Worm (Caenorhabditis elegans) whole organism, L2 larva: ENCODE results near the gene nas-1.

Source experiments
- C34F6.9 ChIP-seq: fragments of 150-350 bp; optimal IDR thresholded peaks from 2 replicates; lab custom pipeline; 2014; ENCODE audit warnings: missing biosample characterization, missing genetic modification characterization
- F13H6.1 ChIP-seq: sonication (generic microtip); optimal IDR thresholded peaks from 2 replicates; lab custom pipeline; 2016; ENCODE audit warnings: missing genetic modification characterization, missing compliant biosample characterization
- Y55F3AM.14 ChIP-seq: fragments of 200-800 bp; sonication (Bioruptor generic); optimal IDR thresholded peaks from 2 replicates; lab custom pipeline; 2018; ENCODE audit warnings: mild to moderate bottlenecking, missing genetic modification characterization, missing compliant biosample characterization
- ZK546.5 ChIP-seq: sonication (generic microtip); optimal IDR thresholded peaks from 2 replicates; lab custom pipeline; 2017; ENCODE audit warnings: missing biosample characterization, missing genetic modification characterization
- alr-1 ChIP-seq: fragments of 150-350 bp; optimal IDR thresholded peaks from 2 replicates; lab custom pipeline; 2014; ENCODE audit warnings: missing biosample characterization, missing genetic modification characterization
- aly-2 ChIP-seq: fragments of 150-350 bp; optimal IDR thresholded peaks from 2 replicates; lab custom pipeline; 2014; ENCODE audit warnings: missing biosample characterization, missing genetic modification characterization
- blmp-1 ChIP-seq: sonication (generic microtip); optimal IDR thresholded peaks from 2 replicates; lab custom pipeline; 2017; ENCODE audit warnings: missing genetic modification characterization, mild to moderate bottlenecking, missing compliant biosample characterization, antibody characterized with exemption, moderate library complexity; ENCODE audit not compliant: insufficient read depth
- ceh-16 ChIP-seq: fragments of 150-350 bp; optimal IDR thresholded peaks from 2 replicates; lab custom pipeline; 2014; ENCODE audit warnings: missing biosample characterization, missing genetic modification characterization
- ceh-82 ChIP-seq: fragments of 150-350 bp; optimal IDR thresholded peaks from 2 replicates; lab custom pipeline; 2014; ENCODE audit warnings: missing biosample characterization, missing genetic modification characterization
- crh-2 ChIP-seq: sonication (generic microtip); optimal IDR thresholded peaks from 2 replicates; lab custom pipeline; 2017; ENCODE audit warnings: missing biosample characterization, missing genetic modification characterization
- dmd-4 ChIP-seq: sonication (generic microtip); optimal IDR thresholded peaks from 2 replicates; lab custom pipeline; 2017; ENCODE audit warnings: missing biosample characterization, missing genetic modification characterization
- egl-27 ChIP-seq: sonication (generic microtip); optimal IDR thresholded peaks from 3 replicates; lab custom pipeline; 2017; ENCODE audit warnings: missing biosample characterization, missing genetic modification reagents, missing genetic modification characterization
- elt-1 ChIP-seq: fragments of 150-350 bp; optimal IDR thresholded peaks from 2 replicates; lab custom pipeline; 2014; ENCODE audit warnings: missing biosample characterization, missing genetic modification characterization
- elt-3 ChIP-seq: sonication (generic microtip); optimal IDR thresholded peaks from 2 replicates; lab custom pipeline; 2017; ENCODE audit warnings: missing biosample characterization, missing genetic modification characterization
- fos-1 ChIP-seq: fragments of 150-350 bp; optimal IDR thresholded peaks from 2 replicates; lab custom pipeline; 2014; ENCODE audit warnings: missing biosample characterization, missing genetic modification characterization
- gmeb-1 ChIP-seq: fragments of 150-350 bp; optimal IDR thresholded peaks from 2 replicates; lab custom pipeline; 2014; ENCODE audit warnings: missing biosample characterization, missing genetic modification characterization
- lin-11 ChIP-seq: fragments of 150-350 bp; sonication (generic microtip); optimal IDR thresholded peaks from 2 replicates; lab custom pipeline; 2014; ENCODE audit warnings: missing biosample characterization, missing genetic modification characterization, inconsistent platforms, mixed read lengths
- lin-13 ChIP-seq: fragments of 150-350 bp; optimal IDR thresholded peaks from 2 replicates; lab custom pipeline; 2014; ENCODE audit warnings: missing biosample characterization, missing genetic modification reagents, missing genetic modification characterization
- lin-39 ChIP-seq: fragments of 150-350 bp; optimal IDR thresholded peaks from 2 replicates; lab custom pipeline; 2014; ENCODE audit warnings: missing biosample characterization, missing genetic modification reagents, missing genetic modification characterization
- lsy-2 ChIP-seq, 2 experiments: fragments of 150-350 bp in 1 of 2; sonication (generic microtip) in 1 of 2; optimal IDR thresholded peaks; 2 replicates each; lab custom pipeline; 2014 to 2017; ENCODE audit warnings: missing biosample characterization in 2 of 2, missing genetic modification characterization in 2 of 2
- mab-5 ChIP-seq: fragments of 150-350 bp; optimal IDR thresholded peaks from 2 replicates; lab custom pipeline; 2014; ENCODE audit warnings: missing biosample characterization, missing genetic modification characterization
- mbf-1 ChIP-seq: sonication (generic microtip); optimal IDR thresholded peaks from 2 replicates; lab custom pipeline; 2017; ENCODE audit warnings: missing biosample characterization, missing genetic modification characterization
- mdl-1 ChIP-seq, 2 experiments: fragments of 150-350 bp in 1 of 2; sonication (generic microtip) in 1 of 2; optimal IDR thresholded peaks; 2 replicates each; lab custom pipeline; 2017; ENCODE audit warnings: missing biosample characterization in 2 of 2, missing genetic modification characterization in 2 of 2
- nhr-10 ChIP-seq: sonication (generic microtip); optimal IDR thresholded peaks from 2 replicates; lab custom pipeline; 2017; ENCODE audit warnings: missing biosample characterization, missing genetic modification characterization
- nhr-11 ChIP-seq: fragments of 150-350 bp; optimal IDR thresholded peaks from 2 replicates; lab custom pipeline; 2014; ENCODE audit warnings: missing biosample characterization, missing genetic modification characterization
- nhr-12 ChIP-seq: fragments of 150-350 bp; optimal IDR thresholded peaks from 2 replicates; lab custom pipeline; 2014; ENCODE audit warnings: missing biosample characterization, missing genetic modification characterization
- nhr-129 ChIP-seq: fragments of 150-350 bp; optimal IDR thresholded peaks from 2 replicates; lab custom pipeline; 2014; ENCODE audit warnings: missing biosample characterization, missing genetic modification characterization
- nhr-21 ChIP-seq: fragments of 150-350 bp; optimal IDR thresholded peaks from 2 replicates; lab custom pipeline; 2014; ENCODE audit warnings: missing biosample characterization, missing genetic modification characterization
- nhr-23 ChIP-seq: fragments of 150-350 bp; optimal IDR thresholded peaks from 2 replicates; lab custom pipeline; 2014; ENCODE audit warnings: missing biosample characterization, missing genetic modification reagents, missing genetic modification characterization
- nhr-237 ChIP-seq: fragments of 150-350 bp; optimal IDR thresholded peaks from 2 replicates; lab custom pipeline; 2014; ENCODE audit warnings: missing biosample characterization, missing genetic modification characterization
- nhr-25 ChIP-seq: fragments of 150-350 bp; sonication (generic microtip); optimal IDR thresholded peaks from 3 replicates; lab custom pipeline; 2014; ENCODE audit warnings: missing biosample characterization, missing genetic modification characterization
- nhr-6 ChIP-seq: fragments of 150-350 bp; optimal IDR thresholded peaks from 2 replicates; lab custom pipeline; 2014; ENCODE audit warnings: missing biosample characterization, missing genetic modification characterization
- nhr-77 ChIP-seq: fragments of 150-350 bp; optimal IDR thresholded peaks from 2 replicates; lab custom pipeline; 2014; ENCODE audit warnings: missing biosample characterization, missing genetic modification characterization
- peb-1 ChIP-seq: fragments of 150-350 bp; optimal IDR thresholded peaks from 2 replicates; lab custom pipeline; 2014; ENCODE audit warnings: missing biosample characterization, missing genetic modification characterization
- sem-4 ChIP-seq: fragments of 150-350 bp; optimal IDR thresholded peaks from 2 replicates; lab custom pipeline; 2014; ENCODE audit warnings: missing biosample characterization, missing genetic modification reagents, missing genetic modification characterization
- skn-1 ChIP-seq: sonication (generic microtip); optimal IDR thresholded peaks from 2 replicates; lab custom pipeline; 2017; ENCODE audit warnings: missing biosample characterization, missing genetic modification characterization
- sma-3 ChIP-seq: sonication (generic microtip); optimal IDR thresholded peaks from 2 replicates; lab custom pipeline; 2016; ENCODE audit warnings: missing genetic modification reagents, missing genetic modification characterization, missing compliant biosample characterization
- sma-9 ChIP-seq, 2 experiments: fragments of 150-350 bp in 1 of 2; sonication (generic microtip) in 1 of 2; optimal IDR thresholded peaks; 2 replicates each; lab custom pipeline; 2014 to 2016; ENCODE audit warnings: missing genetic modification characterization in 2 of 2, mild to moderate bottlenecking in 1 of 2, missing biosample characterization in 1 of 2, missing compliant biosample characterization in 1 of 2, missing genetic modification reagents in 1 of 2, moderate library complexity in 1 of 2
- snpc-4 ChIP-seq: fragments of 150-350 bp; optimal IDR thresholded peaks from 2 replicates; lab custom pipeline; 2014; ENCODE audit warnings: missing biosample characterization, missing genetic modification characterization
- unc-39 ChIP-seq: fragments of 150-350 bp; optimal IDR thresholded peaks from 2 replicates; lab custom pipeline; 2014; ENCODE audit warnings: missing biosample characterization, missing genetic modification characterization
- unc-55 ChIP-seq: fragments of 150-350 bp; sonication (generic microtip); optimal IDR thresholded peaks from 3 replicates; lab custom pipeline; 2014; ENCODE audit warnings: missing biosample characterization, missing genetic modification reagents, missing genetic modification characterization
- zag-1 ChIP-seq: fragments of 150-350 bp; optimal IDR thresholded peaks from 2 replicates; lab custom pipeline; 2014; ENCODE audit warnings: missing biosample characterization, missing genetic modification characterization
- ztf-1 ChIP-seq: fragments of 200-800 bp; sonication (Bioruptor generic); conservative IDR thresholded peaks from 2 replicates; pipeline ENCODE4 v1.3.6; 2022; ENCODE audit warnings: missing genetic modification characterization, missing compliant biosample characterization
- ztf-11 ChIP-seq: sonication (generic microtip); optimal IDR thresholded peaks from 2 replicates; lab custom pipeline; 2017; ENCODE audit warnings: missing biosample characterization, missing genetic modification characterization
- ztf-4 ChIP-seq: fragments of 150-350 bp; optimal IDR thresholded peaks from 2 replicates; lab custom pipeline; 2014; ENCODE audit warnings: missing biosample characterization, missing genetic modification characterization

nas-1 gene

DNA sequence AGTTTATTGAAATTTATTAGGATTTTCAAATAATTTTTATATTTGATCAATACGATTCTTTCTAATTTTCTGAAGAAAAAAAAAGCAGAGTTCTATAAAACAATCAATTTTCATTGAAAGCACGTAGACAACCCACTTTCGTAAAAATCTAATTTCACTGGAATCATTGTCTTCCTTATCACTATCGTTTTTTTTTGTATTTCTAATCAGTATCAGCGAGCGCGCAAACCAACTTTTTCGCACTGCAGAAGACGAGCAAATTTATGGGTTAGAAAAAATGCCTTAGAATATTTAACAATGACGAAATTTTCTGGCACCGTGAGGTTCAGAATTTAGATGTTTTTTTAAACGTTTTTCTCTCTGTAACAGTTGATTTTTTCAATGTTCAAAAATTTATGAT lies 47.2 kb downstream of the nas-1 start:
- TF ChIP-seq nhr-12 (no peak), nhr-21 (tag; lab: Kevin White, UChicago) (no peak), nhr-77 (no peak), nhr-25 (tag; lab: Kevin White, UChicago) (no peak), fos-1 (tag; lab: Kevin White, UChicago) (peak; percentile 31), crh-2 (tag; lab: Kevin White, UChicago) (no peak), dmd-4 (tag; lab: Kevin White, UChicago) (no peak)
- TF ChIP-seq, all 48 proteins: peak for 1

DNA sequence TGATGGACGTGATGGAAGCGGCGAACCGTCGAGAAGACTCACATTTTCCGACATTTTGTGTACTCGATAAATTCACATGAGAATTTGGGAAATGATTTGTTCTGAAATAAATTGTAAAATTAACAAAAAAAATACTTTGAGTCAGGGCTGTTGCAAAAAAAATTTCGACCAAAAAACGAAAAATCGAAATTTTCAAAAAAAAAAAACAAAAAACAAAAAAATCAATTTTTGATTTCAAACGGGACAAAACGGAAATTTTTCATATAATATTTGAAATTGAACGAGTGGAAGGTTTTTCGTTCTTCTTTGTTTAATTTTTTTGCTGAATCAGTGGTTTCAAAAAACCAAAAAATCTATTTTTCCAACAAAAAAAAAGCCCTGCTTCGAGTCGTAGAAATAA lies 49.6 kb downstream of the nas-1 start, which contains the start of gene cua-1:
TSS of gene cua-1 (minus strand) at position 101 of the 400 bp plus-strand sequence.
- no peak for TF ChIP-seq gmeb-1 (tag; lab: Kevin White, UChicago)
- no peak for TF ChIP-seq unc-39 (tag; lab: Kevin White, UChicago)
- no peak for TF ChIP-seq fos-1 (tag; lab: Kevin White, UChicago)
- no peak for TF ChIP-seq Y55F3AM.14 (GFP tag; lab: Kevin White, UChicago)
- TF ChIP-seq egl-27 (tag; lab: Kevin White, UChicago): no peak
- TF ChIP-seq skn-1 (tag; lab: Kevin White, UChicago): no peak
- no peak for TF ChIP-seq sem-4
- no peak for TF ChIP-seq F13H6.1
- no peak for TF ChIP-seq nhr-237 (tag; lab: Kevin White, UChicago)
- TF ChIP-seq dmd-4 (tag; lab: Kevin White, UChicago): no peak
- no peak for TF ChIP-seq ztf-1 (GFP tag; lab: Robert Waterston, UW)
- no peak for TF ChIP-seq lin-39 (tag; lab: Kevin White, UChicago)
- no peak for TF ChIP-seq ceh-16 (tag; lab: Kevin White, UChicago)
- no peak for TF ChIP-seq zag-1
- no peak for TF ChIP-seq lsy-2 (tag; optimal IDR thresholded peaks at IDR 0.05; lab: Kevin White, UChicago)
- no peak for TF ChIP-seq ztf-4

ce11 chrIII:13455816-13456215 lies 50.2 kb downstream of the nas-1 start:
- TF ChIP-seq nhr-6 (tag; lab: Kevin White, UChicago) (no peak), nhr-10 (tag; lab: Kevin White, UChicago) (no peak), elt-3 (no peak), ztf-1 (GFP tag; lab: Robert Waterston, UW) (no peak), unc-39 (tag; lab: Kevin White, UChicago) (no peak), dmd-4 (tag; lab: Kevin White, UChicago) (no peak), sem-4 (no peak), sma-3 (GFP tag; lab: Kevin White, UChicago) (no peak), nhr-25 (tag; lab: Kevin White, UChicago) (no peak), elt-1 (tag; lab: Kevin White, UChicago) (no peak), ZK546.5 (no peak), ztf-11 (tag; lab: Kevin White, UChicago) (no peak), nhr-129 (tag; lab: Kevin White, UChicago) (peak; percentile 73), F13H6.1 (no peak), peb-1 (tag; lab: Kevin White, UChicago) (no peak), alr-1 (no peak), aly-2 (tag; lab: Kevin White, UChicago) (no peak), nhr-23 (no peak), ztf-4 (no peak), gmeb-1 (tag; lab: Kevin White, UChicago) (no peak), sma-9 (GFP tag; optimal IDR thresholded peaks at IDR 0.05; lab: Kevin White, UChicago) (peak; percentile 12), sma-9 (tag; optimal IDR thresholded peaks at IDR 0.05; lab: Kevin White, UChicago) (no peak), lin-39 (tag; lab: Kevin White, UChicago) (no peak), snpc-4 (tag; lab: Kevin White, UChicago) (no peak), nhr-237 (tag; lab: Kevin White, UChicago) (no peak), C34F6.9 (tag; lab: Kevin White, UChicago) (peak; percentile 73), egl-27 (tag; lab: Kevin White, UChicago) (no peak), Y55F3AM.14 (GFP tag; lab: Kevin White, UChicago) (no peak), lin-11 (tag; lab: Kevin White, UChicago) (no peak), ceh-82 (no peak), fos-1 (tag; lab: Kevin White, UChicago) (no peak), lsy-2 (tag; optimal IDR thresholded peaks at IDR 0.05; lab: Kevin White, UChicago) (peak in 1 of 2 experiments; percentile 64), nhr-11 (no peak), lin-13 (GFP tag; lab: Kevin White, UChicago) (peak; percentile 53), blmp-1 (tag; lab: Kevin White, UChicago) (no peak), skn-1 (tag; lab: Kevin White, UChicago) (no peak), nhr-77 (no peak), unc-55 (GFP tag; lab: Kevin White, UChicago) (peak; percentile 92), mbf-1 (tag; lab: Kevin White, UChicago) (no peak), mab-5 (tag; lab: Kevin White, UChicago) (no peak), ceh-16 (tag; lab: Kevin White, UChicago) (no peak), zag-1 (peak; percentile 1), crh-2 (tag; lab: Kevin White, UChicago) (peak; percentile 66), nhr-21 (tag; lab: Kevin White, UChicago) (no peak), mdl-1 (tag; optimal IDR thresholded peaks at IDR 0.05; lab: Kevin White, UChicago) (no peak), nhr-12 (no peak)
- TF ChIP-seq, all 48 proteins: peak for 8
